Worm (Caenorhabditis elegans) whole organism, L4 larva: ENCODE data around the gene lgmn-1.
A peak's percentile ranks its signal among the peaks of the same experiment; 100 is the strongest.

Experiments used
- D1046.2 ChIP-seq: fragments of 200-800 bp; sonication (Bioruptor generic); IDR thresholded peaks from 2 replicates; pipeline ENCODE4 v1.3.6; 2022; ENCODE audit warnings: missing genetic modification characterization, missing compliant biosample characterization
- F44E2.7 ChIP-seq: fragments of 200-800 bp; sonication (Bioruptor generic); IDR thresholded peaks from 2 replicates; pipeline ENCODE4 v2.1.2; 2022; ENCODE audit warnings: missing genetic modification characterization, missing compliant biosample characterization
- T20F7.1 ChIP-seq: fragments of 200-800 bp; sonication (Bioruptor generic); optimal IDR thresholded peaks from 2 replicates; lab custom pipeline; 2018; ENCODE audit warnings: mild to moderate bottlenecking, missing genetic modification characterization, missing compliant biosample characterization
- Y48G9A.11 ChIP-seq: fragments of 200-800 bp; sonication (Bioruptor generic); IDR thresholded peaks from 2 replicates; pipeline ENCODE4 v1.3.6; 2022; ENCODE audit warnings: missing genetic modification reagents, missing genetic modification characterization, missing compliant biosample characterization
- ZK337.2 ChIP-seq: fragments of 200-800 bp; sonication (Bioruptor generic); IDR thresholded peaks from 2 replicates; pipeline ENCODE4 v1.3.6; 2022; ENCODE audit warnings: missing genetic modification reagents, missing genetic modification characterization, missing compliant biosample characterization
- aha-1 ChIP-seq: fragments of 150-350 bp; peaks from one replicate; lab custom pipeline; 2014; ENCODE audit warnings: missing biosample characterization, missing genetic modification characterization
- aly-2 ChIP-seq: sonication (generic microtip); optimal IDR thresholded peaks from 2 replicates; lab custom pipeline; 2018; ENCODE audit warnings: missing biosample characterization, missing genetic modification characterization
- ama-1 ChIP-seq: fragments of 150-350 bp; optimal IDR thresholded peaks from 2 replicates; lab custom pipeline; 2014; ENCODE audit warnings: inconsistent platforms, mixed read lengths
- attf-4 ChIP-seq: sonication (generic microtip); optimal IDR thresholded peaks from 3 replicates; lab custom pipeline; 2017; ENCODE audit warnings: missing biosample characterization, missing genetic modification characterization
- ceh-20 ChIP-seq: fragments of 200-800 bp; sonication (Bioruptor generic); IDR thresholded peaks from 2 replicates; pipeline ENCODE4 v1.3.6; 2022; ENCODE audit warnings: missing genetic modification reagents, missing genetic modification characterization, missing compliant biosample characterization
- ceh-32 ChIP-seq: sonication (generic microtip); optimal IDR thresholded peaks from 2 replicates; lab custom pipeline; 2016; ENCODE audit warnings: mild to moderate bottlenecking, missing genetic modification characterization, missing compliant biosample characterization; ENCODE audit not compliant: poor library complexity
- ceh-62 ChIP-seq: sonication (generic microtip); optimal IDR thresholded peaks from 2 replicates; lab custom pipeline; 2017; ENCODE audit warnings: missing biosample characterization, missing genetic modification characterization
- cey-2 ChIP-seq: sonication (generic microtip); optimal IDR thresholded peaks from 3 replicates; lab custom pipeline; 2017; ENCODE audit warnings: missing genetic modification characterization, mild to moderate bottlenecking, missing compliant biosample characterization, antibody characterized with exemption, borderline replicate concordance; ENCODE audit not compliant: insufficient read depth
- ctbp-1 ChIP-seq: fragments of 200-800 bp; sonication (Bioruptor generic); IDR thresholded peaks from 2 replicates; pipeline ENCODE4 v1.3.6; 2022; ENCODE audit warnings: missing genetic modification reagents, missing genetic modification characterization, missing compliant biosample characterization
- daf-12 ChIP-seq: fragments of 150-350 bp; optimal IDR thresholded peaks from 2 replicates; lab custom pipeline; 2014; ENCODE audit warnings: missing biosample characterization, missing genetic modification reagents, missing genetic modification characterization
- daf-16 ChIP-seq, 3 experiments: sonication (generic microtip); optimal IDR thresholded peaks; 2 replicates each; lab custom pipeline; 2016 to 2017; ENCODE audit warnings: missing genetic modification characterization in 3 of 3, missing genetic modification reagents in 3 of 3, mild to moderate bottlenecking in 2 of 3, missing compliant biosample characterization in 2 of 3, missing biosample characterization in 1 of 3, moderate library complexity in 1 of 3
- daf-19 ChIP-seq: fragments of 200-800 bp; sonication (Bioruptor generic); conservative IDR thresholded peaks from 2 replicates; pipeline ENCODE4 v1.3.6; 2022; ENCODE audit warnings: missing genetic modification characterization, missing compliant biosample characterization
- dmd-6 ChIP-seq: fragments of 200-800 bp; sonication (Bioruptor generic); IDR thresholded peaks from 2 replicates; pipeline ENCODE4 v1.3.6; 2022; ENCODE audit warnings: missing genetic modification reagents, missing genetic modification characterization, missing compliant biosample characterization
- dmd-8 ChIP-seq: fragments of 200-800 bp; sonication (Bioruptor generic); IDR thresholded peaks from 2 replicates; pipeline ENCODE4 v1.3.6; 2022; ENCODE audit warnings: missing genetic modification characterization, missing compliant biosample characterization
- dpl-1 ChIP-seq: fragments of 150-350 bp; optimal IDR thresholded peaks from 2 replicates; lab custom pipeline; 2014; ENCODE audit warnings: missing biosample characterization, missing genetic modification reagents, missing genetic modification characterization
- duxl-1 ChIP-seq: sonication (generic microtip); optimal IDR thresholded peaks from 2 replicates; lab custom pipeline; 2016; ENCODE audit warnings: mild to moderate bottlenecking, missing genetic modification characterization, moderate library complexity, missing compliant biosample characterization; ENCODE audit not compliant: poor library complexity
- hif-1 ChIP-seq, 2 experiments: sonication (generic microtip); optimal IDR thresholded peaks; 2 replicates each; lab custom pipeline; 2016 to 2017; ENCODE audit warnings: missing compliant biosample characterization in 2 of 2, missing genetic modification characterization in 2 of 2, missing genetic modification reagents in 2 of 2, missing genotype in 2 of 2, mild to moderate bottlenecking in 1 of 2
- hlh-11 ChIP-seq: fragments of 200-800 bp; sonication (Bioruptor generic); optimal IDR thresholded peaks from 2 replicates; lab custom pipeline; 2018; ENCODE audit warnings: mild to moderate bottlenecking, missing genetic modification characterization, missing compliant biosample characterization
- hlh-30 ChIP-seq: sonication (generic microtip); optimal IDR thresholded peaks from 2 replicates; lab custom pipeline; 2017; ENCODE audit warnings: antibody characterized with exemption, mild to moderate bottlenecking, missing genetic modification characterization, missing compliant biosample characterization; ENCODE audit not compliant: insufficient read depth
- hmg-1.1 ChIP-seq: fragments of 200-800 bp; sonication (Bioruptor generic); IDR thresholded peaks from 2 replicates; pipeline ENCODE4 v1.3.6; 2022; ENCODE audit warnings: missing genetic modification reagents, missing genetic modification characterization, missing compliant biosample characterization
- jun-1 ChIP-seq: fragments of 150-350 bp; optimal IDR thresholded peaks from 2 replicates; lab custom pipeline; 2014; ENCODE audit warnings: missing biosample characterization, missing genetic modification reagents, missing genetic modification characterization
- lin-13 ChIP-seq: fragments of 150-350 bp; optimal IDR thresholded peaks from 2 replicates; lab custom pipeline; 2014; ENCODE audit warnings: missing biosample characterization, missing genetic modification reagents, missing genetic modification characterization
- lin-15B ChIP-seq: fragments of 150-350 bp; sonication (generic microtip); optimal IDR thresholded peaks from 3 replicates; lab custom pipeline; 2014; ENCODE audit warnings: missing biosample characterization, missing genetic modification characterization
- lin-29 ChIP-seq: fragments of 200-800 bp; sonication (Bioruptor generic); IDR thresholded peaks from 2 replicates; pipeline ENCODE4 v1.3.6; 2022; ENCODE audit warnings: missing genetic modification reagents, missing genetic modification characterization, missing compliant biosample characterization
- lsy-2 ChIP-seq, 2 experiments: fragments of 150-350 bp in 1 of 2; sonication (generic microtip) in 1 of 2; optimal IDR thresholded peaks; 2 replicates each; lab custom pipeline; 2014 to 2017; ENCODE audit warnings: missing biosample characterization in 2 of 2, missing genetic modification characterization in 2 of 2
- madf-5 ChIP-seq, 2 experiments: fragments of 200-800 bp; sonication (Bioruptor generic); IDR thresholded peaks; 2 replicates each; pipeline ENCODE4 v1.3.6; 2022; ENCODE audit warnings: missing compliant biosample characterization in 2 of 2, missing genetic modification characterization in 2 of 2
- mdt-29 ChIP-seq: fragments of 200-800 bp; sonication (Bioruptor generic); IDR thresholded peaks from 2 replicates; pipeline ENCODE4 v1.3.6; 2022; ENCODE audit warnings: missing genetic modification reagents, missing genetic modification characterization, missing compliant biosample characterization
- mep-1 ChIP-seq: fragments of 150-350 bp; sonication (generic microtip); optimal IDR thresholded peaks from 3 replicates; lab custom pipeline; 2014; ENCODE audit warnings: missing biosample characterization, missing genetic modification characterization
- nhr-102 ChIP-seq: sonication (generic microtip); optimal IDR thresholded peaks from 2 replicates; lab custom pipeline; 2016; ENCODE audit warnings: mild to moderate bottlenecking, missing genetic modification characterization, moderate library complexity, missing compliant biosample characterization
- nhr-11 ChIP-seq: fragments of 150-350 bp; optimal IDR thresholded peaks from 2 replicates; lab custom pipeline; 2014; ENCODE audit warnings: missing biosample characterization, missing genetic modification characterization
- nhr-111 ChIP-seq: fragments of 200-800 bp; sonication (Bioruptor generic); optimal IDR thresholded peaks from 2 replicates; lab custom pipeline; 2018; ENCODE audit warnings: mild to moderate bottlenecking, missing genetic modification characterization, missing compliant biosample characterization
- nhr-25 ChIP-seq: sonication (generic microtip); optimal IDR thresholded peaks from 2 replicates; lab custom pipeline; 2017; ENCODE audit warnings: missing genetic modification characterization, mild to moderate bottlenecking, missing compliant biosample characterization, antibody characterized with exemption, moderate library complexity, borderline replicate concordance; ENCODE audit not compliant: insufficient read depth
- nhr-28 ChIP-seq: fragments of 150-350 bp; optimal IDR thresholded peaks from 2 replicates; lab custom pipeline; 2014; ENCODE audit warnings: missing biosample characterization, missing genetic modification characterization
- nhr-42 ChIP-seq: fragments of 200-800 bp; sonication (Bioruptor generic); IDR thresholded peaks from 2 replicates; pipeline ENCODE4 v1.3.6; 2022; ENCODE audit warnings: missing genetic modification characterization, missing compliant biosample characterization
- nhr-48 ChIP-seq: sonication (generic microtip); optimal IDR thresholded peaks from 2 replicates; lab custom pipeline; 2016; ENCODE audit warnings: mild to moderate bottlenecking, missing genetic modification characterization, missing compliant biosample characterization
- php-3 ChIP-seq: fragments of 200-800 bp; sonication (Bioruptor generic); IDR thresholded peaks from 2 replicates; pipeline ENCODE4 v1.3.6; 2022; ENCODE audit warnings: missing genetic modification reagents, missing genetic modification characterization, missing compliant biosample characterization
- sdz-12 ChIP-seq: fragments of 200-800 bp; sonication (Bioruptor generic); optimal IDR thresholded peaks from 2 replicates; lab custom pipeline; 2018; ENCODE audit warnings: mild to moderate bottlenecking, missing genetic modification characterization, missing compliant biosample characterization
- snpc-4 ChIP-seq: fragments of 150-350 bp; optimal IDR thresholded peaks from 2 replicates; lab custom pipeline; 2014; ENCODE audit warnings: missing biosample characterization, missing genetic modification characterization
- spr-1 ChIP-seq: sonication (generic microtip); optimal IDR thresholded peaks from 2 replicates; lab custom pipeline; 2016; ENCODE audit warnings: mild to moderate bottlenecking, missing genetic modification characterization, missing compliant biosample characterization
- tag-97 ChIP-seq: fragments of 200-800 bp; sonication (Bioruptor generic); IDR thresholded peaks from 2 replicates; pipeline ENCODE4 v1.3.6; 2022; ENCODE audit warnings: missing genetic modification characterization, missing compliant biosample characterization
- unc-39 ChIP-seq: sonication (generic microtip); optimal IDR thresholded peaks from 2 replicates; lab custom pipeline; 2017; ENCODE audit warnings: missing biosample characterization, missing genetic modification characterization
- unc-62 ChIP-seq, 3 experiments: fragments of 150-350 bp in 1 of 3; sonication (generic microtip); optimal IDR thresholded peaks in 2 of 3; peaks in 1 of 3; 1 replicate in 1 of 3; 2 replicates in 2 of 3; lab custom pipeline; 2014 to 2017; ENCODE audit warnings: missing biosample characterization in 3 of 3, missing genetic modification characterization in 3 of 3, missing genetic modification reagents in 3 of 3, missing genotype in 1 of 3
- vab-7 ChIP-seq: fragments of 200-800 bp; sonication (Bioruptor generic); IDR thresholded peaks from 2 replicates; pipeline ENCODE4 v1.3.6; 2022; ENCODE audit warnings: missing genetic modification reagents, missing genetic modification characterization, missing compliant biosample characterization
- zip-2 ChIP-seq: fragments of 150-350 bp; optimal IDR thresholded peaks from 2 replicates; lab custom pipeline; 2014; ENCODE audit warnings: missing biosample characterization, missing genetic modification characterization

Gene lgmn-1

ce11 chrV:12551638-12552478, 39.0 kb downstream of the lgmn-1 start (continued):
- TF ChIP-seq nhr-48 (tag; lab: Kevin White, UChicago) (peak; percentile 12), sdz-12 (GFP tag; lab: Kevin White, UChicago) (no peak), Y48G9A.11 (GFP tag; lab: Robert Waterston, UW) (no peak), lin-29 (GFP tag; lab: Robert Waterston, UW) (no peak), unc-39 (tag; lab: Kevin White, UChicago) (no peak), attf-4 (tag; lab: Kevin White, UChicago) (no peak), hmg-1.1 (GFP tag; lab: Robert Waterston, UW) (no peak), nhr-102 (tag; lab: Kevin White, UChicago) (no peak), nhr-25 (tag; lab: Kevin White, UChicago) (peak; percentile 39), dmd-6 (GFP tag; lab: Robert Waterston, UW) (no peak), D1046.2 (GFP tag; lab: Robert Waterston, UW) (no peak), lin-15B (tag; lab: Kevin White, UChicago) (no peak), madf-5 (GFP tag; IDR thresholded peaks at IDR 0.05; lab: Robert Waterston, UW) (no peak), aha-1 (tag; lab: Kevin White, UChicago) (peak; percentile 95), ZK337.2 (GFP tag; lab: Robert Waterston, UW) (no peak), php-3 (GFP tag; lab: Robert Waterston, UW) (no peak), nhr-11 (tag; lab: Kevin White, UChicago) (no peak), ctbp-1 (GFP tag; lab: Robert Waterston, UW) (no peak), lin-13 (GFP tag; lab: Kevin White, UChicago) (no peak), nhr-111 (GFP tag; lab: Kevin White, UChicago) (no peak), nhr-42 (GFP tag; lab: Robert Waterston, UW) (no peak), ceh-32 (tag; lab: Kevin White, UChicago) (no peak), nhr-28 (peak; percentile 57), daf-12 (tag; lab: Kevin White, UChicago) (no peak), mep-1 (tag; lab: Kevin White, UChicago) (peak; percentile 28), daf-19 (GFP tag; lab: Robert Waterston, UW) (no peak), cey-2 (no peak), dpl-1 (GFP tag; lab: Kevin White, UChicago) (no peak), ama-1 (peak; percentile 46), daf-16 (GFP tag; optimal IDR thresholded peaks at IDR 0.05; lab: Kevin White, UChicago) (no peak), daf-16 (tag; optimal IDR thresholded peaks at IDR 0.05; lab: Kevin White, UChicago) (no peak), hlh-11 (tag; lab: Kevin White, UChicago) (no peak), snpc-4 (no peak), tag-97 (GFP tag; lab: Robert Waterston, UW) (no peak), ceh-62 (no peak), dmd-8 (GFP tag; lab: Robert Waterston, UW) (no peak), ceh-20 (GFP tag; lab: Robert Waterston, UW) (no peak), jun-1 (tag; lab: Kevin White, UChicago) (no peak), T20F7.1 (no peak), spr-1 (tag; lab: Kevin White, UChicago) (peak; percentile 23), mdt-29 (no peak), hlh-30 (tag; lab: Kevin White, UChicago) (peak; percentile 6), unc-62 (GFP tag; optimal IDR thresholded peaks at IDR 0.05 in 1 of 2; lab: Kevin White, UChicago) (peak in 1 of 2 experiments; percentile 97), unc-62 (tag; optimal IDR thresholded peaks at IDR 0.05; lab: Kevin White, UChicago) (no peak), F44E2.7 (GFP tag; lab: Robert Waterston, UW) (no peak), zip-2 (tag; lab: Kevin White, UChicago) (no peak), lsy-2 (tag; optimal IDR thresholded peaks at IDR 0.05; lab: Kevin White, UChicago) (peak; percentile 6 to 35), duxl-1 (tag; lab: Kevin White, UChicago) (no peak), hif-1 (tag; optimal IDR thresholded peaks at IDR 0.05; lab: Kevin White, UChicago) (no peak), aly-2 (tag; lab: Kevin White, UChicago) (no peak), vab-7 (GFP tag; lab: Robert Waterston, UW) (no peak)
